Worm (Caenorhabditis elegans): ENCODE measurements around the gene F57F5.3.

Gene F57F5.3

DNA sequence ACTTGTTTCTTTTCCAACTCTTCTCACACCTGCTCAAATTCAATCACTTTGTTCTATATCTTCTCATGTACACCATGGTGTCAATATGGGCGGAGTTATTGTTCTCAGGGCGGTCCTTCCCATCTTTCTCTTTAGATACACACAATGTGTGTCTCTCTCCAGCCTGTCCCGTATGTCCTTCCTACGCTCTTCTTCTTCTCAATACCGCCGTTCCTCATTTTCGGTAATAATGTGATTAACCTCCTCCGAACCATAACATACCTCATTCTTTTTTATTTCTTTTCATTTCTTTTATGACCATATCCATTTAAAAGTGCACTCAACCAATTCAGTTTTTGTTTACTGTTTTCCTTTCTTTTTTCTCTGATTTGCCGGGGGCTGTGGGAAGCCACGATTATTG, 50.8 kb downstream of the F57F5.3 start:
- TF ChIP-seq mcd-1 (GFP tag; IDR thresholded peaks at IDR 0.05): no peak
- TF ChIP-seq cebp-1 (GFP tag; IDR thresholded peaks at IDR 0.05): no peak
- no peak for TF ChIP-seq cebp-1 (tag; optimal IDR thresholded peaks at IDR 0.05)
- TF ChIP-seq aptf-2 (GFP tag; conservative IDR thresholded peaks at IDR 0.05): no peak
- no peak for TF ChIP-seq bed-1 (GFP tag; IDR thresholded peaks at IDR 0.05)
- TF ChIP-seq atf-7 (tag; optimal IDR thresholded peaks at IDR 0.05): no peak
- TF ChIP-seq lsy-27 (tag; optimal IDR thresholded peaks at IDR 0.05; ENCODE audit: borderline replicate concordance, insufficient read depth): no peak
- no peak for TF ChIP-seq B0019.2 (GFP tag; conservative IDR thresholded peaks at IDR 0.05)
- no peak for TF ChIP-seq egl-44 (GFP tag; IDR thresholded peaks at IDR 0.05)
- TF ChIP-seq snpc-4 (GFP tag; optimal IDR thresholded peaks at IDR 0.05): no peak
- TF ChIP-seq snpc-4 (tag; optimal IDR thresholded peaks at IDR 0.05): no peak
- no peak for TF ChIP-seq hmg-20 (GFP tag; IDR thresholded peaks at IDR 0.05)
- no peak for TF ChIP-seq egl-18 (GFP tag; IDR thresholded peaks at IDR 0.05)
- no peak for TF ChIP-seq B0261.1 (tag; optimal IDR thresholded peaks at IDR 0.05)
- TF ChIP-seq nhr-179 (tag; optimal IDR thresholded peaks at IDR 0.05): no peak
- TF ChIP-seq F39B2.1 (GFP tag; IDR thresholded peaks at IDR 0.05): no peak
- no peak for TF ChIP-seq ets-4 (GFP tag; optimal IDR thresholded peaks at IDR 0.05)
- TF ChIP-seq ztf-26 (tag; optimal IDR thresholded peaks at IDR 0.05): no peak
- no peak for TF ChIP-seq attf-5 (GFP tag; optimal IDR thresholded peaks at IDR 0.05)
